Fruit fly (Drosophila melanogaster): ENCODE data around the gene Alp11.

Alp11 gene

DNA sequence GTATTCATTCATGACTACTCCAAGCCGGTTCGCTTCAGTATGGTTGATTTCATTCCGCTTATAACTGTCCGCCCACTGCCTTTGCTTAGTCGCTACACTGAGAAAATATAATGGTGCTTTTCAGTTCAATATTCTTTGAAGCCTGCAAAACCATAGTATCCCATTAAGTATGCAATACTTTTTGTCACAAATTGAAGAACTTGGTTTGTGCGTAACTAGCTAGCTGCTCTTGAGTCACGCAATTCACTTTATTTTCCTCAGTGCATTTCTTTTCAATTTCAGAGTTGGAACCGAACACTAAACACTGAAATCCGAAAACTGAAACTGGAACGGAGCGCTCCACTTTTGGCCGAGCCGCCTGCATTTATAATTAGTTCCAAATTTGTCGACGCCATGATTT lies 12.2 kb downstream of the Alp11 start (continued):
- TF ChIP-seq PHDP (tag; optimal IDR thresholded peaks at IDR 0.05): peak; percentile 55
- 0 out of 2 replicates have a peak, but pooled peaks have one; percentile 28 for TF ChIP-seq CG1024 (GFP tag; IDR thresholded peaks at IDR 0.05)
- TF ChIP-seq CG4360 (GFP tag; IDR thresholded peaks at IDR 0.05): no peak
- TF ChIP-seq CG4617 (GFP tag; optimal IDR thresholded peaks at IDR 0.05; ENCODE audit: borderline replicate concordance): no peak
- TF ChIP-seq Dfd (GFP tag; optimal IDR thresholded peaks at IDR 0.05): no peak
- TF ChIP-seq tin (GFP tag; optimal IDR thresholded peaks at IDR 0.05): peak; percentile 55
- peak; percentile 23 for TF ChIP-seq Dad (GFP tag; optimal IDR thresholded peaks at IDR 0.05)
- TF ChIP-seq Vsx1 (GFP tag; optimal IDR thresholded peaks at IDR 0.05): no peak
- peak; percentile 24 for TF ChIP-seq bab2 (GFP tag; optimal IDR thresholded peaks at IDR 0.05)
- peak; percentile 59 for TF ChIP-seq CG9932 (GFP tag; IDR thresholded peaks at IDR 0.05)
- TF ChIP-seq HLHmδ (GFP tag; optimal IDR thresholded peaks at IDR 0.05): no peak
- 0 out of 3 replicates have a peak, but pooled peaks have one; percentile 14 for TF ChIP-seq croc (GFP tag; conservative IDR thresholded peaks at IDR 0.05)
- peak; percentile 39 for TF ChIP-seq CG8089 (GFP tag; optimal IDR thresholded peaks at IDR 0.05)
- TF ChIP-seq lbe (GFP tag; optimal IDR thresholded peaks at IDR 0.05): no peak
- no peak for TF ChIP-seq CG2129 (GFP tag; IDR thresholded peaks at IDR 0.05; ENCODE audit: partially characterized antibody)
- peak; percentile 53 for TF ChIP-seq ATbp (GFP tag; optimal IDR thresholded peaks at IDR 0.05)
- TF ChIP-seq CG1233 (GFP tag; optimal IDR thresholded peaks at IDR 0.05): peak; percentile 37
- no peak for TF ChIP-seq CG17612 (GFP tag; IDR thresholded peaks at IDR 0.05)
- TF ChIP-seq CG15073 (GFP tag; optimal IDR thresholded peaks at IDR 0.05): no peak
- TF ChIP-seq Hr3 (GFP tag; optimal IDR thresholded peaks at IDR 0.05): peak; percentile 34
- no peak; the same call in 2 of the 3 replicates for TF ChIP-seq CG3726 (GFP tag; IDR thresholded peaks at IDR 0.05)
- TF ChIP-seq Nf-YB (GFP tag; optimal IDR thresholded peaks at IDR 0.05): no peak
- TF ChIP-seq CG1832 (GFP tag; optimal IDR thresholded peaks at IDR 0.05): no peak
- TF ChIP-seq CG12942 (GFP tag; optimal IDR thresholded peaks at IDR 0.05): peak; percentile 42
- peak; percentile 33 for TF ChIP-seq fd3F (GFP tag; optimal IDR thresholded peaks at IDR 0.05)
- TF ChIP-seq ssp (GFP tag; IDR thresholded peaks at IDR 0.05): peak; percentile 37; the same call in 1 of the 2 replicates
- TF ChIP-seq cato (GFP tag; optimal IDR thresholded peaks at IDR 0.05; ENCODE audit: borderline replicate concordance): no peak
- TF ChIP-seq en (GFP tag; optimal IDR thresholded peaks at IDR 0.05): peak; percentile 50
- peak; percentile 25 for TF ChIP-seq Nf-YC (tag; optimal IDR thresholded peaks at IDR 0.05)
- no peak for TF ChIP-seq Gsc (GFP tag; IDR thresholded peaks at IDR 0.05)
- TF ChIP-seq CG17361 (GFP tag; IDR thresholded peaks at IDR 0.05): peak; percentile 53; the same call in 2 of the 3 replicates
- TF ChIP-seq bcd (GFP tag; optimal IDR thresholded peaks at IDR 0.05): peak; percentile 47
- no peak for TF ChIP-seq CG7963 (GFP tag; IDR thresholded peaks at IDR 0.05; ENCODE audit: partially characterized antibody)
- TF ChIP-seq CG2678 (tag; optimal IDR thresholded peaks at IDR 0.05): peak; percentile 73
- TF ChIP-seq Asciz (GFP tag; optimal IDR thresholded peaks at IDR 0.05): peak; percentile 31
- TF ChIP-seq CG7271 (tag; optimal IDR thresholded peaks at IDR 0.05): no peak
- peak; percentile 43 for TF ChIP-seq CG32767 (GFP tag; IDR thresholded peaks at IDR 0.05)
- peak; percentile 27 for TF ChIP-seq CG10654 (GFP tag; optimal IDR thresholded peaks at IDR 0.05)
- peak; percentile 51; the same call in 2 of the 3 replicates for TF ChIP-seq CG14050 (GFP tag; IDR thresholded peaks at IDR 0.05)
- TF ChIP-seq az2 (GFP tag; optimal IDR thresholded peaks at IDR 0.05): peak; percentile 54
- peak; percentile 29 for TF ChIP-seq Side (GFP tag; optimal IDR thresholded peaks at IDR 0.05)
- peak; percentile 33 for TF ChIP-seq gcm (GFP tag; optimal IDR thresholded peaks at IDR 0.05)
- TF ChIP-seq bigmax (GFP tag; optimal IDR thresholded peaks at IDR 0.05): no peak
- peak; percentile 7 for TF ChIP-seq Ets97D (GFP tag; optimal IDR thresholded peaks at IDR 0.05)
- TF ChIP-seq CG11085 (GFP tag; IDR thresholded peaks at IDR 0.05): no peak
- TF ChIP-seq CG12391 (tag; optimal IDR thresholded peaks at IDR 0.05): peak; percentile 57
- peak; percentile 52; the same call in 1 of the 2 replicates for TF ChIP-seq Ada2b (GFP tag; IDR thresholded peaks at IDR 0.05)
- peak; percentile 49; the same call in 1 of the 2 replicates for TF ChIP-seq H2.0 (GFP tag; IDR thresholded peaks at IDR 0.05)
- no peak for TF ChIP-seq fru (optimal IDR thresholded peaks at IDR 0.05)
- TF ChIP-seq CG9215 (GFP tag; IDR thresholded peaks at IDR 0.05): peak; percentile 86
- TF ChIP-seq CG12659 (GFP tag; optimal IDR thresholded peaks at IDR 0.05): peak; percentile 42

Data from whole organism, embryonic.